Fruit fly (Drosophila melanogaster): ENCODE results near the gene CG8916.

The CG8916 gene

DNA sequence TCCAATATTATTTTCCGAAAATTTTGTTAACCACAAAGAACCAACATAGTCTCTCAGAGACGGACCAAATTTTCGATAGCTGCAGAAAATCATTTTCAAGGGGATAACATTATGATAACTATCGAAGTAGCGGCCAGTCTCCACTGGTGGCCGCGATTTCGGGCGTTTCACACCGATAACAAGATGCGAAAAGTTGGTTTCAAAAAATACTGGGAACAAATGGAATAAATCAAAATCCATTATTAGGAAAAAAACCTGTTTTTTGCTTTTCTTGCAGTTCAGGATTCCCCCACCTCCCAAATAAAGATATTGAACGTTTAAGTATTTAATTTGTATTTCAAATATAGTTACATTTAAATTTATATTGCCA lies 34.5 kb upstream of the CG8916 start, which contains the start of gene tay (continued):
- TF ChIP-seq CG4617 (GFP tag; optimal IDR thresholded peaks at IDR 0.05; ENCODE audit: borderline replicate concordance): peak; percentile 43
- TF ChIP-seq CG14667 (GFP tag; IDR thresholded peaks at IDR 0.05): no peak
- TF ChIP-seq pb (GFP tag; optimal IDR thresholded peaks at IDR 0.05): no peak
- peak; percentile 63; the same call in 1 of the 2 replicates for TF ChIP-seq Rfx (GFP tag; IDR thresholded peaks at IDR 0.05)
- TF ChIP-seq stwl (tag; optimal IDR thresholded peaks at IDR 0.05): peak; percentile 66
- peak; percentile 79 for TF ChIP-seq row (GFP tag; IDR thresholded peaks at IDR 0.05)

DNA sequence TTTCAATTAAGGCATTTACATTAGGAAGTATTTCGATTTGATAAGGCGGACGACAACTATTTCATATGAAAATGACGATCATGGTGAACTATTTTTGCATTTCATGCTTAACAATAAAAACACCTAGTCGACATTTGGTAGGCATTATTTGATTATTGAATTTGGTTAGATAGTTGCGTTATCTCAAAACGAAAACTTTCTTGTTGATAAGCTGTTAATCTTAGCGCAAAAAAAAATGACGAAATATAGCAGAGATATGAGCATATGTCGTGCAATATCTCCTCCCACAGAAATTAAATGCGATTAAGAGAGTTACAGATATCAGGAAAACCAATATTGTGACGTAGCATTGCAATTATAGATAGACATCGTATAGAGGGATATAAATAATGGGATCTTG lies 33.0 kb upstream of the CG8916 start:
- TF ChIP-seq mirr (GFP tag; optimal IDR thresholded peaks at IDR 0.05) (peak; percentile 60), run (tag; optimal IDR thresholded peaks at IDR 0.05) (no peak), CG3281 (GFP tag; optimal IDR thresholded peaks at IDR 0.05) (no peak), nerfin-2 (GFP tag; IDR thresholded peaks at IDR 0.05; ENCODE audit: partially characterized antibody) (no peak), CG4730 (GFP tag; IDR thresholded peaks at IDR 0.05) (no peak), CG10147 (GFP tag; optimal IDR thresholded peaks at IDR 0.05) (no peak), exex (tag; optimal IDR thresholded peaks at IDR 0.05) (peak; percentile 89), CG1832 (GFP tag; optimal IDR thresholded peaks at IDR 0.05) (no peak)

DNA sequence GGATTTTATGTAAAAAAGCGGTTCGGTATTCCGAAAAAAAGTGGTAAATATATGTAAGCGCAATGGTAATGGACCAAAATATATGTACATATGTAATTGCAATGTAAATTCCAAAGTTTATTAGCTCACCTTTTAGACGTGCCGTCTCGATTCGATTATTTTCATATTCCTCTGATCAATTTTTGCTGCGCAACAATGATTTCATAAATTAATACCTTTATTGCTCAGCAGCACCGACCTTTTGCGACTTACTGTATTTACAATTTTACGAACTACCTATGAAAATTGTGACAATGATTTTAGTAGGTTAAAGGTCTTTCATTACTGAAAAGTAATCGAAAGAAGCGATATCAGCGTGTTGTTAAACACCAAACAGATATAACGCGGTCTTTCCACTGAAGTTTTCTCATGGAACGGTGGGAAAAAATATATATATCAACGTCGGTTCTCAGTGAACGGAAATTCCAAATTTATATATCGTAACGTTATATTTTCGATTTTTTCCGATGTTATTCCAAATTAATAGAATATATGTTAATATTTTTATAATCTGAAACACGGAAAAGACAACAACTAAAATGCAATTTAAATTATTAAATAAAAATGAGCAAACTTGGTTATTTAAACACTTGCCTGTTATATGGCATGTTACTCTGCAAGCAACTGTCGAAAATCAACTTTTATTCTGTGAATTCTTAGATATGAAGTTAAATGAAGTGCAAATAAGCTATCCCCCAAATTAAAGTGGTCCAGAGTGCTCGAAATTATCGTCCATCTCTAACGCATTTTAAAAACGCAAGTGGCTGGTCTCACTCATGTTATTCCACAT lies 31.8 kb upstream of the CG8916 start, which contains the start of the genes MSBP and CG15916:
MSBP (minus strand) TSS at position 330 of the 829 bp plus-strand sequence.
CG15916 (plus strand) TSS at position 810 of the 829 bp plus-strand sequence.
- TF ChIP-seq org-1 (GFP tag; optimal IDR thresholded peaks at IDR 0.05) (no peak), dmrt11E (tag; optimal IDR thresholded peaks at IDR 0.05) (peak; percentile 50), ci (GFP tag; IDR thresholded peaks at IDR 0.05) (no peak), CG12744 (GFP tag; optimal IDR thresholded peaks at IDR 0.05) (no peak), pros (GFP tag; optimal IDR thresholded peaks at IDR 0.05) (no peak), Ada2b (GFP tag; IDR thresholded peaks at IDR 0.05) (no peak), Jarid2 (GFP tag; optimal IDR thresholded peaks at IDR 0.05) (no peak), Hey (tag; optimal IDR thresholded peaks at IDR 0.05) (no peak), CG15601 (tag; optimal IDR thresholded peaks at IDR 0.05) (peak; percentile 12), so (GFP tag; IDR thresholded peaks at IDR 0.05) (no peak), gem (tag; optimal IDR thresholded peaks at IDR 0.05) (peak; percentile 62), gro (GFP tag; optimal IDR thresholded peaks at IDR 0.05) (no peak), CG10462 (GFP tag; optimal IDR thresholded peaks at IDR 0.05) (no peak), zfh1 (GFP tag; IDR thresholded peaks at IDR 0.05) (no peak), CG10366 (GFP tag; IDR thresholded peaks at IDR 0.05) (no peak), mirr (GFP tag; optimal IDR thresholded peaks at IDR 0.05) (no peak), CG31224 (GFP tag; IDR thresholded peaks at IDR 0.05) (no peak), MESR4 (GFP tag; optimal IDR thresholded peaks at IDR 0.05) (peak; percentile 75), hkb (optimal IDR thresholded peaks at IDR 0.05) (no peak), hkb (GFP tag; IDR thresholded peaks at IDR 0.05) (no peak), amos (GFP tag; IDR thresholded peaks at IDR 0.05; ENCODE audit: partially characterized antibody) (0 out of 2 replicates have a peak, but pooled peaks have one; percentile 24), esg (GFP tag; conservative IDR thresholded peaks at IDR 0.05) (peak; percentile 33; the same call in 1 of the 2 replicates), Myb (GFP tag; optimal IDR thresholded peaks at IDR 0.05) (no peak), CG6689 (GFP tag; IDR thresholded peaks at IDR 0.05) (no peak), BtbVII (GFP tag; optimal IDR thresholded peaks at IDR 0.05) (no peak), Optix (GFP tag; IDR thresholded peaks at IDR 0.05) (no peak), MBD-R2 (GFP tag; IDR thresholded peaks at IDR 0.05) (peak; percentile 11; the same call in 1 of the 2 replicates), H2.0 (GFP tag; IDR thresholded peaks at IDR 0.05) (no peak), Lpt (GFP tag; optimal IDR thresholded peaks at IDR 0.05) (no peak), Dip2 (GFP tag; IDR thresholded peaks at IDR 0.05) (no peak), nau (GFP tag; optimal IDR thresholded peaks at IDR 0.05) (no peak), Elba2 (GFP tag; optimal IDR thresholded peaks at IDR 0.05) (peak; percentile 13), zfh2 (GFP tag; optimal IDR thresholded peaks at IDR 0.05) (no peak), sc (optimal IDR thresholded peaks at IDR 0.05) (no peak), sc (GFP tag; optimal IDR thresholded peaks at IDR 0.05) (peak; percentile 8)

All from whole organism, embryonic.